Fruit fly (Drosophila melanogaster): ENCODE data around the gene snsl.
A peak's percentile ranks its signal among the peaks of the same experiment; 100 is the strongest.

Gene snsl

DNA sequence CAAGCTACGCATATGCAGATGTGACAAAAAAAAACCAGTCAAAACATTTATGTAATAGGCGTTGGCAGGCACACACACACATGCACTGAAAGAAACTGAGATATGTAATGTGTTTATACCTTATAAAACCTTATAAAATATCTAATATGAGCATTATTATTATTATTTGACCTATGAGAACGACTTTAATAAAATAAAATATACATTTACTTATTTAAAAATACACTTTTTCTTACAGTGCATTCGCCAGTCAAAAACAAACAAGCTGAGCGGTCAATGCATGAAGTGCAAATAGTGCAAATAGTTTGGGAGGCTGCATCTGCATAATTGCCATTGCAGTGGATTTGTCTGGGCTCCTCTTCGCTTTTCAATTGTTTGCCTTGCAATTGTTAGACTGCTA, 1.4 kb upstream of the snsl start (continued):
- TF ChIP-seq CG16779 (GFP tag; IDR thresholded peaks at IDR 0.05) (no peak), NC2β (GFP tag; optimal IDR thresholded peaks at IDR 0.05) (no peak), CG30403 (GFP tag; optimal IDR thresholded peaks at IDR 0.05) (peak; percentile 69), Fer2 (tag; optimal IDR thresholded peaks at IDR 0.05) (peak; percentile 23), Hr78 (GFP tag; optimal IDR thresholded peaks at IDR 0.05) (peak in 1 of 2 experiments; percentile 67), NfI (GFP tag; optimal IDR thresholded peaks at IDR 0.05) (peak; percentile 28), CG7928 (GFP tag; optimal IDR thresholded peaks at IDR 0.05) (no peak), CG6272 (GFP tag; IDR thresholded peaks at IDR 0.05) (no peak), Asciz (GFP tag; optimal IDR thresholded peaks at IDR 0.05) (peak; percentile 82), CG14667 (GFP tag; IDR thresholded peaks at IDR 0.05) (no peak), jumu (GFP tag; optimal IDR thresholded peaks at IDR 0.05) (no peak), CG30020 (tag; optimal IDR thresholded peaks at IDR 0.05) (peak; percentile 8), row (GFP tag; IDR thresholded peaks at IDR 0.05) (peak; percentile 72), Doc3 (GFP tag; IDR thresholded peaks at IDR 0.05; ENCODE audit: partially characterized antibody) (no peak), dimm (GFP tag; IDR thresholded peaks at IDR 0.05) (peak; percentile 63), Lpt (GFP tag; optimal IDR thresholded peaks at IDR 0.05) (no peak), Fer1 (GFP tag; optimal IDR thresholded peaks at IDR 0.05) (peak; percentile 79), psq (GFP tag; optimal IDR thresholded peaks at IDR 0.05) (peak; percentile 24), eyg (GFP tag; optimal IDR thresholded peaks at IDR 0.05) (no peak), CG1602 (GFP tag; optimal IDR thresholded peaks at IDR 0.05) (peak; percentile 47), CG5953 (GFP tag; IDR thresholded peaks at IDR 0.05) (peak; percentile 80), lilli (GFP tag; optimal IDR thresholded peaks at IDR 0.05) (peak; percentile 17), insv (GFP tag; optimal IDR thresholded peaks at IDR 0.05) (no peak), CG5245 (GFP tag; optimal IDR thresholded peaks at IDR 0.05) (peak; percentile 55), bigmax (GFP tag; optimal IDR thresholded peaks at IDR 0.05) (no peak), Bteb2 (GFP tag; optimal IDR thresholded peaks at IDR 0.05) (no peak), CG8281 (tag; optimal IDR thresholded peaks at IDR 0.05) (peak; percentile 59), CG30431 (GFP tag; optimal IDR thresholded peaks at IDR 0.05) (no peak), CG6683 (GFP tag; optimal IDR thresholded peaks at IDR 0.05) (peak; percentile 5), ken (GFP tag; IDR thresholded peaks at IDR 0.05) (peak; percentile 68; the same call in 1 of the 3 replicates), mam (GFP tag; optimal IDR thresholded peaks at IDR 0.05) (no peak), gce (GFP tag; IDR thresholded peaks at IDR 0.05) (peak; percentile 76; the same call in 2 of the 3 replicates), CG10267 (tag; optimal IDR thresholded peaks at IDR 0.05) (peak; percentile 63), tup (GFP tag; optimal IDR thresholded peaks at IDR 0.05) (no peak), h (optimal IDR thresholded peaks at IDR 0.05) (no peak), Chrac-16 (GFP tag; optimal IDR thresholded peaks at IDR 0.05) (peak; percentile 39), tin (GFP tag; optimal IDR thresholded peaks at IDR 0.05) (peak; percentile 53), peb (GFP tag; IDR thresholded peaks at IDR 0.05) (no peak), gsb-n (tag; optimal IDR thresholded peaks at IDR 0.05) (peak; percentile 64), CG11247 (GFP tag; IDR thresholded peaks at IDR 0.05) (peak; percentile 20; the same call in 1 of the 2 replicates), klu (GFP tag; IDR thresholded peaks at IDR 0.05) (no peak), Xbp1 (GFP tag; optimal IDR thresholded peaks at IDR 0.05) (peak; percentile 77), CG2129 (GFP tag; IDR thresholded peaks at IDR 0.05; ENCODE audit: partially characterized antibody) (no peak), emc (GFP tag; optimal IDR thresholded peaks at IDR 0.05) (no peak), CG12104 (GFP tag; optimal IDR thresholded peaks at IDR 0.05) (peak; percentile 64), ind (GFP tag; optimal IDR thresholded peaks at IDR 0.05) (peak; percentile 54), CG14050 (GFP tag; IDR thresholded peaks at IDR 0.05) (peak; percentile 76), CG12942 (GFP tag; optimal IDR thresholded peaks at IDR 0.05) (peak; percentile 54), BtbVII (GFP tag; optimal IDR thresholded peaks at IDR 0.05) (peak; percentile 44), CG18262 (tag; optimal IDR thresholded peaks at IDR 0.05) (peak; percentile 77), otp (GFP tag; IDR thresholded peaks at IDR 0.05) (peak; percentile 30; the same call in 1 of the 3 replicates), Dek (tag; optimal IDR thresholded peaks at IDR 0.05) (peak; percentile 55)

Measured in whole organism, embryonic.